Worm (Caenorhabditis elegans): ENCODE results near the gene srx-41.

srx-41 gene

ce11 chrV:3637086-3637485 lies at the start of gene srx-41:
TSS of gene srx-41 (minus strand) at chrV:3637186.
- TF ChIP-seq somi-1 (GFP tag; optimal IDR thresholded peaks at IDR 0.05) (no peak), F37B4.10 (GFP tag; IDR thresholded peaks at IDR 0.05) (no peak), lsl-1 (GFP tag; optimal IDR thresholded peaks at IDR 0.05) (no peak), ztf-18 (tag; optimal IDR thresholded peaks at IDR 0.05) (no peak), dox-1 (GFP tag; IDR thresholded peaks at IDR 0.05) (no peak), Y53G8AR.9 (GFP tag; conservative IDR thresholded peaks at IDR 0.05) (no peak), nhr-179 (tag; optimal IDR thresholded peaks at IDR 0.05) (no peak)

DNA sequence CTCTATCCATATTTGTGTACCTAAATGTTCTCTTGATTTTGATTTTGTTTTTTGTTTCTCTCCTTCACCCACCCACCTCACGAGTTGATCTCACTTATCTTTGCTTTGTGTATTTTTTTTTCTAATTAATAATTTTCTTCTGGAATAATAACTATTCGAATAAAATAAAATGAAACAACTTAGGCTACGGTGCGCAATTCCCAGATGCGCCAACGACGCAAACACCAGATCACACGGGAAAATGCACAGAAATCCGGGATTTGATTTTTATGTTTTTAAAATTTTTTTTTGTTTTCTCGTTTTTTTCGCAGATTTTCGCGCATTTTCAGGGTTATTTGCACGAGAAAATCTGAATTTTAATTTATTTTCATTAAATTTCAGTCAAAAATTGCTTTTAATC lies 49.3 kb upstream of the srx-41 start:
- TF ChIP-seq him-1 (tag; optimal IDR thresholded peaks at IDR 0.05) (no peak), B0261.1 (tag; optimal IDR thresholded peaks at IDR 0.05) (peak; percentile 54), nhr-179 (tag; optimal IDR thresholded peaks at IDR 0.05) (no peak), madf-6 (GFP tag; IDR thresholded peaks at IDR 0.05) (peak; percentile 5; the same call in 1 of the 2 replicates), ztf-6 (GFP tag; IDR thresholded peaks at IDR 0.05) (no peak), sdz-38 (tag; optimal IDR thresholded peaks at IDR 0.05) (no peak), bed-1 (GFP tag; IDR thresholded peaks at IDR 0.05) (no peak), ztf-3 (GFP tag; optimal IDR thresholded peaks at IDR 0.05) (no peak), B0035.1 (tag; optimal IDR thresholded peaks at IDR 0.05) (no peak), Y95B8A.8 (GFP tag; IDR thresholded peaks at IDR 0.05) (no peak), B0019.2 (GFP tag; conservative IDR thresholded peaks at IDR 0.05) (no peak), ceh-27 (GFP tag; optimal IDR thresholded peaks at IDR 0.05) (no peak), lsl-1 (GFP tag; optimal IDR thresholded peaks at IDR 0.05) (peak; percentile 66), egl-18 (GFP tag; IDR thresholded peaks at IDR 0.05) (no peak), ceh-40 (GFP tag; IDR thresholded peaks at IDR 0.05) (no peak), efl-1 (GFP tag; optimal IDR thresholded peaks at IDR 0.05) (peak; percentile 1), snpc-1.1 (tag; optimal IDR thresholded peaks at IDR 0.05; ENCODE audit: insufficient read depth) (no peak), mxl-1 (tag; optimal IDR thresholded peaks at IDR 0.05) (no peak)

DNA sequence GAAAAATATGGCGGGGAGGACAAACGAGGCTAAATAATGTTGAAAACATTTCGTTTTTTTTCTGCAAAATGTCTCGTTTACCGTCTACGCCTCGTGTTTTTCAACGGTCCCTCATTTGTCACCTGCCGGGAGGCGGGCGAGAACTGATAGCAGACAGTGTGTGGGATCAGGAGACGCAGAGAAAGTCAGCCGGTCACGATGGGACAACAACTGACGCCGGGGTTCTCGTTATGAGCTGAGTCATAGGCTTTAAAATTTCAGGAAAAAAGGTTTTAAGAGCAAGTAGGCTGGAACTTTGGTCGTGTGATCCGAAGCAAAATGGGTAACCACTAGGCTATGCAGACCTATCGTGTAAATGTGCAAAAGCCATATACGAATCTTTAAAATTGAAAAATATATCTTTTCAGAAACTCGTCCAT lies 48.8 kb upstream of the srx-41 start, which contains the start of gene W08A12.2:
TSS of gene W08A12.2 (minus strand) at position 103 of the 419 bp plus-strand sequence.
- peak; percentile 2 for TF ChIP-seq zim-3 (tag; optimal IDR thresholded peaks at IDR 0.05)
- peak; percentile 38 for TF ChIP-seq snpc-3.4 (tag; optimal IDR thresholded peaks at IDR 0.05)
- TF ChIP-seq ceh-27 (GFP tag; optimal IDR thresholded peaks at IDR 0.05) = peak; percentile 22
- peak; percentile 89 for TF ChIP-seq hmg-1.2 (GFP tag; IDR thresholded peaks at IDR 0.05)
- peak; percentile 54 for TF ChIP-seq ztf-18 (tag; optimal IDR thresholded peaks at IDR 0.05)
- peak; percentile 73 for TF ChIP-seq athp-1 (tag; optimal IDR thresholded peaks at IDR 0.05)
- peak; percentile 34; the same call in 1 of the 2 replicates for TF ChIP-seq K11D2.4 (GFP tag; IDR thresholded peaks at IDR 0.05)
- no peak for TF ChIP-seq F39B2.1 (GFP tag; IDR thresholded peaks at IDR 0.05)
- 0 out of 2 replicates have a peak, but pooled peaks have one; percentile 44 for TF ChIP-seq pbrm-1 (GFP tag; IDR thresholded peaks at IDR 0.05)
- peak; percentile 78; the same call in 1 of the 2 replicates for TF ChIP-seq aptf-3 (GFP tag; IDR thresholded peaks at IDR 0.05)
- peak; percentile 58 for TF ChIP-seq repo-1 (tag; optimal IDR thresholded peaks at IDR 0.05)
- TF ChIP-seq cebp-1 (GFP tag; IDR thresholded peaks at IDR 0.05) = no peak
- TF ChIP-seq cebp-1 (tag; optimal IDR thresholded peaks at IDR 0.05) = peak; percentile 48
- TF ChIP-seq F22D6.2 (tag; optimal IDR thresholded peaks at IDR 0.05) = no peak
- peak; percentile 68 for TF ChIP-seq mes-4 (tag; optimal IDR thresholded peaks at IDR 0.05)
- TF ChIP-seq bed-1 (GFP tag; IDR thresholded peaks at IDR 0.05) = no peak
- peak; percentile 66; the same call in 1 of the 2 replicates for TF ChIP-seq nfyb-1 (GFP tag; IDR thresholded peaks at IDR 0.05)
- TF ChIP-seq B0336.3 (GFP tag; IDR thresholded peaks at IDR 0.05) = no peak
- 0 out of 2 replicates have a peak, but pooled peaks have one; percentile 29 for TF ChIP-seq egl-44 (GFP tag; IDR thresholded peaks at IDR 0.05)
- TF ChIP-seq attf-5 (GFP tag; optimal IDR thresholded peaks at IDR 0.05) = peak; percentile 12
- peak; percentile 41 for TF ChIP-seq F10E7.11 (tag; optimal IDR thresholded peaks at IDR 0.05)
- peak; percentile 75 for TF ChIP-seq nhr-90 (tag; optimal IDR thresholded peaks at IDR 0.05)
- peak; percentile 90 for TF ChIP-seq cebp-2 (GFP tag; IDR thresholded peaks at IDR 0.05)
- no peak for TF ChIP-seq F37B4.10 (GFP tag; IDR thresholded peaks at IDR 0.05)
- TF ChIP-seq somi-1 (GFP tag; optimal IDR thresholded peaks at IDR 0.05) = peak; percentile 72
- peak; percentile 19 for TF ChIP-seq him-1 (tag; optimal IDR thresholded peaks at IDR 0.05)
- peak; percentile 65 for TF ChIP-seq hrde-1 (tag; optimal IDR thresholded peaks at IDR 0.05; ENCODE audit: borderline replicate concordance)
- peak; percentile 5 for TF ChIP-seq hlh-12 (tag; optimal IDR thresholded peaks at IDR 0.05)
- no peak for TF ChIP-seq snpc-1.1 (tag; optimal IDR thresholded peaks at IDR 0.05; ENCODE audit: insufficient read depth)
- TF ChIP-seq T07F8.4 (tag; optimal IDR thresholded peaks at IDR 0.05) = peak; percentile 34

Data from whole organism, young adult.